Fruit fly (Drosophila melanogaster): ENCODE measurements around the gene CG14151.

The CG14151 gene

DNA sequence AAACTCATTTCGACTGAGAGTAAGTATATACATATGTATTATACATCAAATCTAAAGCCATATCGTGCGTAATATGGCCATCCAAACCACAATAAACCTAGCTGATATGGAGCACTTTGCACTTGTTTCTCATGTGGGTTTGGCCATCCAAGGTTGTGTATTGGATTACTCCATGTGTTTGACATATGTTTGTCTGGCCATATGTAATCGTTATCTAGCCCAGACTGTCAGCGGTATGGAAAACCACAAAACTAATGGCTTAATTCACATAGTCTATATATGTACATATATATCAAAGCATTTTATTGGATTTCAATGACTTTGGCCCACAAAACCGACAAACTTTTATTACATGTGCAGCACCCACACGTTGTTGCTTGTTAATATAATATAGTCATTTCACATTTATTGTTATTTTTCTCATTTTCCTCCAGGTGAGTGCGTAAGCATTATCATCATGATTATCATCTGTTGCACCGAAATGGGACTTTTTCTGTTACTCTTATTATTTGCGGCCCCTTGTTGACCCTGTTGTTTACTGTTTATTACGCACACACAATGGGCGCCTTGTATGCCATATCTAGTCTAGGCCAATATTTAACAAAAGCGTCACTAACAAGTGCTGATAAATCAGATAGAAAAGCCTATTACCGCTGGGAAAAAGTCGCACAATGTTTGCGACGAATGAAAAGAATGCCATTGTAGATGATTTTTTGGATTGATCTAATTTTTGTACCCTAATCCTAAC, 28.3 kb upstream of the CG14151 start (continued):
- peak; percentile 25; the same call in 2 of the 3 replicates for TF ChIP-seq sr (GFP tag; IDR thresholded peaks at IDR 0.05)
- peak; percentile 70 for TF ChIP-seq CG9727 (GFP tag; optimal IDR thresholded peaks at IDR 0.05)
- TF ChIP-seq eyg (GFP tag; optimal IDR thresholded peaks at IDR 0.05), result peak; percentile 53
- TF ChIP-seq CG10209 (GFP tag; optimal IDR thresholded peaks at IDR 0.05), result peak; percentile 82
- peak; percentile 44 for TF ChIP-seq Oli (tag; optimal IDR thresholded peaks at IDR 0.05)
- TF ChIP-seq zf30C (GFP tag; optimal IDR thresholded peaks at IDR 0.05), result no peak
- peak; percentile 32 for TF ChIP-seq Atf-2 (GFP tag; optimal IDR thresholded peaks at IDR 0.05)
- TF ChIP-seq onecut (GFP tag; IDR thresholded peaks at IDR 0.05), result peak; percentile 67
- TF ChIP-seq CG3838 (GFP tag; optimal IDR thresholded peaks at IDR 0.05), result peak; percentile 57
- peak; percentile 75 for TF ChIP-seq Awh (GFP tag; IDR thresholded peaks at IDR 0.05)
- peak; percentile 96 for TF ChIP-seq Med (GFP tag)
- no peak for TF ChIP-seq gfzf (GFP tag; optimal IDR thresholded peaks at IDR 0.05)
- TF ChIP-seq Scr (GFP tag; IDR thresholded peaks at IDR 0.05; ENCODE audit: partially characterized antibody), result no peak
- TF ChIP-seq CG13775 (GFP tag; optimal IDR thresholded peaks at IDR 0.05), result peak; percentile 13
- TF ChIP-seq NfI (GFP tag; optimal IDR thresholded peaks at IDR 0.05), result peak; percentile 48
- TF ChIP-seq CoRest (tag; optimal IDR thresholded peaks at IDR 0.05), result peak; percentile 63
- TF ChIP-seq CG5180 (GFP tag; optimal IDR thresholded peaks at IDR 0.05), result peak; percentile 58
- TF ChIP-seq CG33557 (GFP tag; optimal IDR thresholded peaks at IDR 0.05), result peak; percentile 40
- peak; percentile 67 for TF ChIP-seq Side (GFP tag; optimal IDR thresholded peaks at IDR 0.05)
- peak; percentile 78 for TF ChIP-seq schlank (tag; optimal IDR thresholded peaks at IDR 0.05)
- TF ChIP-seq Camta (GFP tag; optimal IDR thresholded peaks at IDR 0.05), result peak; percentile 68
- TF ChIP-seq vfl (GFP tag; optimal IDR thresholded peaks at IDR 0.05), result peak; percentile 37
- TF ChIP-seq Nf-YC (tag; optimal IDR thresholded peaks at IDR 0.05), result peak; percentile 7
- TF ChIP-seq CG10979 (tag; optimal IDR thresholded peaks at IDR 0.05), result peak; percentile 5
- no peak for TF ChIP-seq Chrac-16 (GFP tag; optimal IDR thresholded peaks at IDR 0.05)
- peak; percentile 45 for TF ChIP-seq kay (GFP tag; optimal IDR thresholded peaks at IDR 0.05)
- TF ChIP-seq CG31441 (GFP tag; IDR thresholded peaks at IDR 0.05), result no peak; the same call in 1 of the 2 replicates
- peak; percentile 55 for TF ChIP-seq ewg (GFP tag; optimal IDR thresholded peaks at IDR 0.05)
- TF ChIP-seq otp (GFP tag; IDR thresholded peaks at IDR 0.05), result peak; percentile 54; the same call in 1 of the 3 replicates
- TF ChIP-seq row (GFP tag; IDR thresholded peaks at IDR 0.05), result no peak
- peak; percentile 88 for TF ChIP-seq CG12071 (GFP tag; optimal IDR thresholded peaks at IDR 0.05)
- no peak for TF ChIP-seq CG6689 (GFP tag; IDR thresholded peaks at IDR 0.05)
- TF ChIP-seq CG2875 (GFP tag; optimal IDR thresholded peaks at IDR 0.05), result peak; percentile 82
- TF ChIP-seq pnt (GFP tag; optimal IDR thresholded peaks at IDR 0.05), result peak; percentile 41
- TF ChIP-seq Hsf (GFP tag; optimal IDR thresholded peaks at IDR 0.05), result peak; percentile 22
- TF ChIP-seq Fer3 (tag; optimal IDR thresholded peaks at IDR 0.05), result peak; percentile 75
- peak; percentile 52 for TF ChIP-seq cato (GFP tag; optimal IDR thresholded peaks at IDR 0.05; ENCODE audit: borderline replicate concordance)
- TF ChIP-seq slp2 (GFP tag; optimal IDR thresholded peaks at IDR 0.05), result no peak
- peak; percentile 60; the same call in 1 of the 2 replicates for TF ChIP-seq ranshi (GFP tag; IDR thresholded peaks at IDR 0.05)
- TF ChIP-seq hkb (optimal IDR thresholded peaks at IDR 0.05), result no peak
- TF ChIP-seq hkb (GFP tag; IDR thresholded peaks at IDR 0.05), result peak; percentile 76
- TF ChIP-seq CG8765 (GFP tag; IDR thresholded peaks at IDR 0.05), result no peak
- peak; percentile 74 for TF ChIP-seq Meics (GFP tag; optimal IDR thresholded peaks at IDR 0.05)
- TF ChIP-seq CG10462 (GFP tag; optimal IDR thresholded peaks at IDR 0.05), result peak; percentile 24
- TF ChIP-seq PHDP (tag; optimal IDR thresholded peaks at IDR 0.05), result peak; percentile 75
- peak; percentile 39 for TF ChIP-seq fd96Cb (tag; optimal IDR thresholded peaks at IDR 0.05)
- no peak for TF ChIP-seq jumu (GFP tag; optimal IDR thresholded peaks at IDR 0.05)
- peak; percentile 80 for TF ChIP-seq CG33213 (GFP tag; optimal IDR thresholded peaks at IDR 0.05)
- TF ChIP-seq MESR4 (GFP tag; optimal IDR thresholded peaks at IDR 0.05), result no peak
